Fruit fly (Drosophila melanogaster) whole organism, wandering third instar larva: ENCODE data around the gene Rab27.

Source experiments
- Abd-B ChIP-seq: fragments of >200 bp; optimal IDR thresholded peaks from 2 replicates; lab custom pipeline; 2017; ENCODE audit warnings: missing biosample characterization, missing genetic modification characterization
- CG9705 ChIP-seq: fragments of 200-800 bp; sonication (Bioruptor generic); optimal IDR thresholded peaks from 2 replicates; lab custom pipeline; 2018; ENCODE audit warnings: missing biosample characterization, mild to moderate bottlenecking, missing genetic modification characterization
- CrebA ChIP-seq: fragments of 200-800 bp; sonication (Bioruptor generic); optimal IDR thresholded peaks from 2 replicates; lab custom pipeline; 2016; ENCODE audit warnings: missing biosample characterization, mild to moderate bottlenecking, missing genetic modification characterization, borderline replicate concordance
- GATAd ChIP-seq: sonication (Bioruptor generic); optimal IDR thresholded peaks from 2 replicates; lab custom pipeline; 2016; ENCODE audit warnings: missing biosample characterization, missing genetic modification characterization
- Jra ChIP-seq: sonication (Bioruptor generic); optimal IDR thresholded peaks from 2 replicates; lab custom pipeline; 2016; ENCODE audit warnings: missing biosample characterization, missing genetic modification characterization
- Sp1 ChIP-seq: fragments of 200-800 bp; sonication (Bioruptor generic); optimal IDR thresholded peaks from 3 replicates; lab custom pipeline; 2019; ENCODE audit warnings: missing biosample characterization, mild to moderate bottlenecking, missing genetic modification characterization, moderate library complexity
- dsf ChIP-seq: sonication (Bioruptor generic); optimal IDR thresholded peaks from 2 replicates; lab custom pipeline; 2016; ENCODE audit warnings: missing biosample characterization, missing genetic modification characterization, borderline replicate concordance
- lola ChIP-seq: fragments of >200 bp; optimal IDR thresholded peaks from 2 replicates; lab custom pipeline; 2017; ENCODE audit warnings: missing biosample characterization, missing genetic modification characterization
- pan ChIP-seq: fragments of >200 bp; optimal IDR thresholded peaks from 2 replicates; lab custom pipeline; 2017
- psq ChIP-seq: fragments of 200-800 bp; sonication (Bioruptor generic); optimal IDR thresholded peaks from 3 replicates; lab custom pipeline; 2017; ENCODE audit warnings: missing biosample characterization, mild to moderate bottlenecking, missing genetic modification characterization, moderate library complexity
- rgr ChIP-seq: fragments of 200-800 bp; sonication (Bioruptor generic); optimal IDR thresholded peaks from 3 replicates; lab custom pipeline; 2016; ENCODE audit warnings: missing biosample characterization, mild to moderate bottlenecking, missing genetic modification characterization
- tai ChIP-seq: sonication (Bioruptor generic); optimal IDR thresholded peaks from 2 replicates; lab custom pipeline; 2016; ENCODE audit warnings: missing biosample characterization, missing genetic modification characterization
- usp ChIP-seq: fragments of >200 bp; optimal IDR thresholded peaks from 2 replicates; lab custom pipeline; 2017; ENCODE audit warnings: missing biosample characterization, missing genetic modification characterization

dm6 chrX:1480426-1480825 is 3.7 kb upstream of the Rab27 start:
- TF ChIP-seq Abd-B (GFP tag; lab: Kevin White, UChicago), result no peak
- TF ChIP-seq dsf (GFP tag; lab: Kevin White, UChicago), result no peak
- TF ChIP-seq GATAd, result no peak
- TF ChIP-seq Sp1, result no peak
- TF ChIP-seq usp (GFP tag; lab: Kevin White, UChicago), result no peak
- no peak for TF ChIP-seq pan (lab: Kevin White, UChicago)
- TF ChIP-seq CG9705, result no peak
- TF ChIP-seq CrebA, result no peak
- TF ChIP-seq tai, result no peak
- TF ChIP-seq lola (GFP tag; lab: Kevin White, UChicago), result no peak
- TF ChIP-seq Jra (GFP tag; lab: Kevin White, UChicago), result no peak
- TF ChIP-seq psq, result no peak
- TF ChIP-seq rgr, result no peak
